Worm (Caenorhabditis elegans): ENCODE measurements around the gene mig-22.
A peak's percentile ranks its signal among the peaks of the same experiment; 100 is the strongest.

The mig-22 gene

ce11 chrIII:8801864-8802818 is 35.0 kb upstream of the mig-22 start (continued):
- TF ChIP-seq snpc-4 (tag; optimal IDR thresholded peaks at IDR 0.05) (peak; percentile 78), blmp-1 (tag; optimal IDR thresholded peaks at IDR 0.05) (peak; percentile 85), ceh-82 (tag; optimal IDR thresholded peaks at IDR 0.05) (peak; percentile 69 to 96 (median 96)), unc-62 (GFP tag; optimal IDR thresholded peaks at IDR 0.05) (peak; percentile 22), ama-1 (optimal IDR thresholded peaks at IDR 0.05) (peak; percentile 88), mep-1 (tag; optimal IDR thresholded peaks at IDR 0.05) (peak; percentile 98), ces-1 (GFP tag; optimal IDR thresholded peaks at IDR 0.05) (no peak), lin-39 (tag; optimal IDR thresholded peaks at IDR 0.05) (peak; percentile 92), Y116A8C.19 (tag; optimal IDR thresholded peaks at IDR 0.05; ENCODE audit: borderline replicate concordance) (no peak), rnt-1 (tag; optimal IDR thresholded peaks at IDR 0.05) (peak; percentile 91), nhr-20 (tag; optimal IDR thresholded peaks at IDR 0.05) (peak; percentile 98), lin-15B (tag; optimal IDR thresholded peaks at IDR 0.05) (peak; percentile 9), lsy-2 (tag; optimal IDR thresholded peaks at IDR 0.05) (peak; percentile 93 to 96), F16B12.6 (tag; optimal IDR thresholded peaks at IDR 0.05) (peak; percentile 40), pag-3 (tag; optimal IDR thresholded peaks at IDR 0.05; ENCODE audit: borderline replicate concordance, insufficient read depth) (no peak), sup-37 (GFP tag; optimal IDR thresholded peaks at IDR 0.05) (peak; percentile 87), fkh-8 (tag; optimal IDR thresholded peaks at IDR 0.05) (peak; percentile 96), hlh-4 (tag; optimal IDR thresholded peaks at IDR 0.05) (no peak), nhr-47 (tag; optimal IDR thresholded peaks at IDR 0.05) (peak; percentile 95), fkh-4 (tag; optimal IDR thresholded peaks at IDR 0.05; ENCODE audit: borderline replicate concordance) (peak; percentile 80), skn-1 (tag; optimal IDR thresholded peaks at IDR 0.05) (peak; percentile 91), isw-1 (GFP tag; IDR thresholded peaks at IDR 0.05) (peak; percentile 82), elt-3 (tag; optimal IDR thresholded peaks at IDR 0.05) (peak in 4 of 6 experiments; percentile 36 to 91 (median 60)), mef-2 (tag; optimal IDR thresholded peaks at IDR 0.05) (peak; percentile 94), fkh-10 (GFP tag; optimal IDR thresholded peaks at IDR 0.05) (peak; percentile 93), efl-1 (optimal IDR thresholded peaks at IDR 0.05) (peak; percentile 90 to 97), efl-1 (GFP tag; optimal IDR thresholded peaks at IDR 0.05 in 1 of 2) (peak; percentile 70 to 97), mab-9 (GFP tag; IDR thresholded peaks at IDR 0.05) (peak; percentile 51), sox-4 (tag; optimal IDR thresholded peaks at IDR 0.05) (peak; percentile 56), ztf-4 (tag; optimal IDR thresholded peaks at IDR 0.05) (peak; percentile 96), ceh-90 (tag; optimal IDR thresholded peaks at IDR 0.05) (no peak), nhr-237 (tag; optimal IDR thresholded peaks at IDR 0.05) (peak; percentile 81), mdl-1 (tag; optimal IDR thresholded peaks at IDR 0.05) (peak; percentile 73 to 96), nhr-84 (tag; optimal IDR thresholded peaks at IDR 0.05) (no peak), C04F5.9 (tag; optimal IDR thresholded peaks at IDR 0.05) (peak; percentile 65), dpl-1 (GFP tag; optimal IDR thresholded peaks at IDR 0.05) (peak; percentile 68 to 72 (median 70)), tlp-1 (tag; optimal IDR thresholded peaks at IDR 0.05) (no peak), nhr-28 (tag; optimal IDR thresholded peaks at IDR 0.05) (peak; percentile 76), unc-98 (GFP tag; IDR thresholded peaks at IDR 0.05) (peak; percentile 53; the same call in 1 of the 2 replicates), elt-2 (tag; optimal IDR thresholded peaks at IDR 0.05) (peak; percentile 90)

DNA sequence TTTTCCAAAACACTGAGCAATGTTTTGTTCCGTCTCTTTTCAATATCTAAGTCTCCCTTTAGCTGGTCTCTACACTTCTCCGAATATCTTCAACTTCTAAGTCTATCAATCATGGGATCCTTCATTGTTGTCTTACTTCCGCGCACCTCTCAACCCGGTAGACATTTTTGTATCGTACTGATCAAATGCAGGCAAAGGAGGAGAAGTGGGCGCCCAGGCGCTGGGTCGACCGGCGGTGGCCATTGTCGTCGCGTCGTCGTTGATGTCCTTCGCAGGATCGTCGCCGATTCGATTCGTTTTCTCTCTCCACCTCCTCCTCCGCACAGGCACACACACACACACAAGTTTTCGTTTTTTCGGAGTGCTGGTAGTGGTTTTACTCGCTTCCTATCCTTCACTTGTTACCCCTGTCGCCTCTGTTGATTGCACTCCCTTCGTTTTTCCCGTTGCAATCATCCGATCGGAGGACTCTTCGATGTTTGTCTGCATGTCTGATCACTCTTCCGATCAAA is 34.3 kb upstream of the mig-22 start:
- TF ChIP-seq mep-1 (tag; optimal IDR thresholded peaks at IDR 0.05) (no peak), fkh-4 (tag; optimal IDR thresholded peaks at IDR 0.05; ENCODE audit: borderline replicate concordance) (no peak), ets-5 (GFP tag; IDR thresholded peaks at IDR 0.05) (no peak), elt-2 (tag; optimal IDR thresholded peaks at IDR 0.05) (no peak), grh-1 (GFP tag; IDR thresholded peaks at IDR 0.05) (peak; percentile 40; the same call in 1 of the 2 replicates), tbx-2 (tag; optimal IDR thresholded peaks at IDR 0.05) (no peak), jun-1 (tag; optimal IDR thresholded peaks at IDR 0.05) (no peak), egl-27 (tag; optimal IDR thresholded peaks at IDR 0.05) (no peak), hpl-2 (GFP tag; optimal IDR thresholded peaks at IDR 0.05) (no peak), pax-3 (tag; optimal IDR thresholded peaks at IDR 0.05) (no peak), blmp-1 (tag; optimal IDR thresholded peaks at IDR 0.05) (peak; percentile 74), ztf-11 (tag; optimal IDR thresholded peaks at IDR 0.05) (no peak), pag-3 (tag; optimal IDR thresholded peaks at IDR 0.05; ENCODE audit: borderline replicate concordance, insufficient read depth) (no peak), lin-14 (GFP tag; optimal IDR thresholded peaks at IDR 0.05) (no peak), ceh-88 (GFP tag; IDR thresholded peaks at IDR 0.05) (no peak), isw-1 (GFP tag; IDR thresholded peaks at IDR 0.05) (no peak), unc-86 (tag; optimal IDR thresholded peaks at IDR 0.05) (no peak)

All from whole organism, L1 larva.